Fruit fly (Drosophila melanogaster): ENCODE data around the gene CG34057.

dm6 chr3L:876656-877055 lies 20.5 kb upstream of the CG34057 start:
- TF ChIP-seq psq (optimal IDR thresholded peaks at IDR 0.05) (no peak), Myc (optimal IDR thresholded peaks at IDR 0.05) (no peak), Sin3A (optimal IDR thresholded peaks at IDR 0.05) (no peak), h (optimal IDR thresholded peaks at IDR 0.05) (no peak)

All from Kc167 (cell line).